Worm (Caenorhabditis elegans) whole organism, early embryonic: ENCODE results near the gene alg-1.

Experiments
- B0310.2 ChIP-seq: sonication (generic microtip); optimal IDR thresholded peaks from 2 replicates; lab custom pipeline; 2016; ENCODE audit warnings: mild to moderate bottlenecking, missing genetic modification characterization, missing compliant biosample characterization
- F13C5.2 ChIP-seq: sonication (generic microtip); optimal IDR thresholded peaks from 2 replicates; lab custom pipeline; 2017; ENCODE audit warnings: mild to moderate bottlenecking, missing genetic modification characterization, inconsistent platforms, missing compliant biosample characterization
- aly-1 ChIP-seq: sonication (generic microtip); optimal IDR thresholded peaks from 2 replicates; lab custom pipeline; 2016; ENCODE audit warnings: missing genetic modification characterization, missing compliant biosample characterization
- ama-1 ChIP-seq: fragments of 150-350 bp; optimal IDR thresholded peaks from 2 replicates; lab custom pipeline; 2014
- ceh-13 ChIP-seq: fragments of 200-800 bp; sonication (Bioruptor generic); optimal IDR thresholded peaks from 2 replicates; lab custom pipeline; 2018; ENCODE audit warnings: mild to moderate bottlenecking, missing genetic modification characterization, missing compliant biosample characterization
- ceh-36 ChIP-seq: sonication (generic microtip); optimal IDR thresholded peaks from 2 replicates; lab custom pipeline; 2016; ENCODE audit warnings: missing genetic modification characterization, inconsistent platforms, missing compliant biosample characterization
- ets-7 ChIP-seq: sonication (generic microtip); optimal IDR thresholded peaks from 2 replicates; lab custom pipeline; 2016; ENCODE audit warnings: missing genotype, missing genetic modification characterization, missing compliant biosample characterization
- flt-1 ChIP-seq: fragments of 200-800 bp; sonication (Bioruptor generic); IDR thresholded peaks from 2 replicates; pipeline ENCODE4 v1.3.6; 2022; ENCODE audit warnings: missing genetic modification characterization, missing compliant biosample characterization
- hmbx-1 ChIP-seq: sonication (generic microtip); optimal IDR thresholded peaks from 2 replicates; lab custom pipeline; 2016; ENCODE audit warnings: mild to moderate bottlenecking, missing genetic modification characterization, missing compliant biosample characterization
- hmg-4 ChIP-seq: fragments of 200-800 bp; sonication (Bioruptor generic); optimal IDR thresholded peaks from 2 replicates; lab custom pipeline; 2018; ENCODE audit warnings: mild to moderate bottlenecking, missing genetic modification characterization, missing compliant biosample characterization
- hnd-1 ChIP-seq: sonication (generic microtip); optimal IDR thresholded peaks from 2 replicates; lab custom pipeline; 2016; ENCODE audit warnings: missing genetic modification characterization, missing compliant biosample characterization
- pes-1 ChIP-seq: fragments of 200-800 bp; sonication (Bioruptor generic); IDR thresholded peaks from 2 replicates; pipeline ENCODE4 v1.3.6; 2022; ENCODE audit warnings: missing genetic modification reagents, missing genetic modification characterization, missing compliant biosample characterization
- scrt-1 ChIP-seq: fragments of 200-800 bp; sonication (Bioruptor generic); IDR thresholded peaks from 2 replicates; pipeline ENCODE4 v1.3.6; 2022; ENCODE audit warnings: missing genetic modification characterization, missing compliant biosample characterization
- sea-1 ChIP-seq: fragments of 200-800 bp; sonication (Bioruptor generic); conservative IDR thresholded peaks from 2 replicates; pipeline ENCODE4 v1.3.6; 2022; ENCODE audit warnings: missing genetic modification characterization, missing compliant biosample characterization
- tbx-11 ChIP-seq: fragments of 200-800 bp; sonication (Bioruptor generic); IDR thresholded peaks from 2 replicates; pipeline ENCODE4 v1.3.6; 2022; ENCODE audit warnings: missing genetic modification characterization, missing compliant biosample characterization
- tbx-37 ChIP-seq: fragments of 200-800 bp; sonication (Bioruptor generic); conservative IDR thresholded peaks from 2 replicates; pipeline ENCODE4 v1.3.6; 2022; ENCODE audit warnings: missing genetic modification reagents, missing genetic modification characterization, missing compliant biosample characterization
- tra-4 ChIP-seq: sonication (generic microtip); optimal IDR thresholded peaks from 2 replicates; lab custom pipeline; 2017; ENCODE audit warnings: missing genetic modification characterization, missing compliant biosample characterization

The alg-1 gene

DNA sequence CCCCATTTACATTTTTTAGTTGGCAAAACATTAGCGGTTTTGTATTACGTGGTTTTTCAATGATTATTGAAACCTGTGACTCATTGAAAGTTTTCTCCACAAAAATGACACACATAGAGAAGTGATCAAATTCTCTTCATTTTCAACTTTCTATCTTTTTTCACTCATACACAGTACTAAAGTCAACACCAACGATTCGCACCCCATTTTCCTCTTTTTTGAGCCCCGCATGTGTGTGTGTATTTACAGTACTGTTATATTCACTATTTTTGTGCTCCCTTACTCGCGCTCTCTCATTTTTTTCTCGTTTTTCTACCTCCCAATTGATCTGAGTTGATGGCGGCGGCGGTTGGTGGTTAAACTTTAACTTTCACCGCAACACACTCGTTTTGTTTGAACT lies 9.5 kb downstream of the alg-1 start:
- TF ChIP-seq B0310.2 (tag; lab: Kevin White, UChicago) (no peak), pes-1 (GFP tag; lab: Robert Waterston, UW) (no peak), hnd-1 (tag; lab: Kevin White, UChicago) (no peak)

DNA sequence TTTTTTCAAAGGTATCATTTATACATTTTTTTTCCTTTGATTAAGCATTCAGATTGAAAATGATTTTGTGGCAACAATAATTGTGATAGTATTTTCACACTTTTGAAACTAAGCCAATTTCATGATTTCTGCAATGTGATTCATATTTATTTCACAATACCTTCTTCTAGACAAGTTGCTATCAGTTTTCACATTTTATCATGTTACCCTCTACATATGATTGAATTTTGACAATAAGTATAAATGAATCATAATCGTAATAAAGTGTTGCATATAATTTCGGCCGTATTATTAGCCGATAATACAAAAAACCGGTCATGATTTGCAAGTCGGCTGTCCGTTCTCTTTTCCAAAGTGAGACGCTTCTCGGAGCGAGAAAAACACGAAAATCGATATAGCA lies 10.5 kb downstream of the alg-1 start:
- TF ChIP-seq sea-1 (GFP tag; lab: Robert Waterston, UW) (no peak), tra-4 (tag; lab: Kevin White, UChicago) (no peak)

- TF ChIP-seq tbx-37 (GFP tag; lab: Robert Waterston, UW) (no peak), ceh-13 (GFP tag; lab: Kevin White, UChicago) (no peak), tra-4 (tag; lab: Kevin White, UChicago) (no peak), aly-1 (no peak), ceh-36 (tag; lab: Kevin White, UChicago) (no peak), F13C5.2 (tag; lab: Kevin White, UChicago) (no peak), hmbx-1 (no peak), B0310.2 (tag; lab: Kevin White, UChicago) (no peak), flt-1 (GFP tag; lab: Robert Waterston, UW) (no peak), hmg-4 (no peak), hnd-1 (tag; lab: Kevin White, UChicago) (no peak), ets-7 (no peak)
These were observed 10.9 kb downstream of the alg-1 start, which contains the start of gene syx-2 for ce11 chrX:13959849-13960248. Gene syx-2 (plus strand): TSS chrX:13960149.

DNA sequence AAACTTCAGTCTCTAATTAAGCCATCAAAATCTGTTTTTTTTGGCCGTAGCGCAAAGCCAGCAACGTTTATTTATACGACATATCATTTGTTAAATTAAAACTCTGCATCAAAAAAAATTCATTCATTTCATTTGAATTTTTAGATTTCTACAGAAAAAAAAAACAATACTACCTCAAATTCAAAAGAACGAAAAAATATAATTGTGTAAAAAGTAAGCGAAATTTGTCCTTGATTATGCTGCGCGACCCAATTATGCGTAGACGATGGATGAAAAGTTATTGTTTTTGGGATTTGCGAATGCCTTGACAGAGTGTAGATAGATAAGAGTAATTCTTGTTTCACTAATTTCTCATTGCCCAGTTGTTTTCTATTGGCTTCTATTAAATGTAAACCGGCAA lies 14.3 kb downstream of the alg-1 start, which contains the start of gene F48F7.3:
Gene F48F7.3 (plus strand): TSS at position 301 of the 400 bp plus-strand sequence.
- no peak for TF ChIP-seq flt-1 (GFP tag; lab: Robert Waterston, UW)
- TF ChIP-seq pes-1 (GFP tag; lab: Robert Waterston, UW) = no peak
- no peak for TF ChIP-seq B0310.2 (tag; lab: Kevin White, UChicago)
- TF ChIP-seq F13C5.2 (tag; lab: Kevin White, UChicago) = no peak
- no peak for TF ChIP-seq hmg-4
- no peak for TF ChIP-seq hnd-1 (tag; lab: Kevin White, UChicago)
- no peak for TF ChIP-seq tbx-11 (GFP tag; lab: Robert Waterston, UW)
- TF ChIP-seq hmbx-1 = no peak
- no peak for TF ChIP-seq ama-1 (lab: Kevin White, UChicago)
- no peak for TF ChIP-seq tbx-37 (GFP tag; lab: Robert Waterston, UW)
- TF ChIP-seq scrt-1 (GFP tag; lab: Robert Waterston, UW) = no peak
- no peak for TF ChIP-seq tra-4 (tag; lab: Kevin White, UChicago)

- TF ChIP-seq sea-1 (GFP tag; lab: Robert Waterston, UW) (no peak), F13C5.2 (tag; lab: Kevin White, UChicago) (no peak), tbx-37 (GFP tag; lab: Robert Waterston, UW) (no peak), tra-4 (tag; lab: Kevin White, UChicago) (no peak), ets-7 (no peak)
These were observed 19.4 kb downstream of the alg-1 start, which contains the start of gene pqn-39 for ce11 chrX:13968292-13968691. Gene pqn-39 (minus strand): TSS chrX:13968676.

DNA sequence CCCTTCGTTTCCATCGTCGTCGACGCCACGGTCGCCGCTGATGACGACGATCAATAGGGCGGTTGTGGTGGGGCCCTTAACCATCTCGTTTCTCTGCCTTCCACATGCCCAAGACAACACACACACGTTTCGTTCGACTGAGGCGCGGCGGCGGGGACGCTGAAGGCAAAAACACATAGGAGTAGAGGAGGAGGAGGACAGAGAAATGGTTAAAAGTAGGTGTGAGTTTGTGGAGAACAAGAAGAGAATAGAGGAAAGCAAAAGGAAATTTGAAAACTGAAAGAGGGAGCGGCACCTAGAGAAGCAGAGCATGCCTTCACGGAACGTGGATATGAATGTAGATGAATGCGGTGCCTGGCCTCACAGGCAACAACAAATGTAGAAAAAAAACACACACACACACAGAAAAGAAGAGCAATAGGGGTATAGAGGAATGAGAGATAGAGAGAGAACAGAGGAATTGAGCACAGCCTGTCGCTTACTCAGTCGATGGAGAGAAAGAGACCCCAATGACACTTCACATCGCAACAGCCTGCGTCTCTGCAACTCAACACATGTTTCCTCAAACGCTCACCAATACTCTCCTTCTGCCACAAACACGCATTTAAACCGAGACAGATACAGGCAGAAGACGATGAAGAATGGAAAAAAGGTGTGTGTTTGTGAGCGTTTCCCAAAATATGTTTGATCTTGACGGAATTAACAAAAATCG lies 20.5 kb downstream of the alg-1 start:
- TF ChIP-seq hnd-1 (tag; lab: Kevin White, UChicago) (no peak), tbx-37 (GFP tag; lab: Robert Waterston, UW) (0 out of 2 replicates have a peak, but pooled peaks have one; percentile 7), hmg-4 (peak; percentile 74)

DNA sequence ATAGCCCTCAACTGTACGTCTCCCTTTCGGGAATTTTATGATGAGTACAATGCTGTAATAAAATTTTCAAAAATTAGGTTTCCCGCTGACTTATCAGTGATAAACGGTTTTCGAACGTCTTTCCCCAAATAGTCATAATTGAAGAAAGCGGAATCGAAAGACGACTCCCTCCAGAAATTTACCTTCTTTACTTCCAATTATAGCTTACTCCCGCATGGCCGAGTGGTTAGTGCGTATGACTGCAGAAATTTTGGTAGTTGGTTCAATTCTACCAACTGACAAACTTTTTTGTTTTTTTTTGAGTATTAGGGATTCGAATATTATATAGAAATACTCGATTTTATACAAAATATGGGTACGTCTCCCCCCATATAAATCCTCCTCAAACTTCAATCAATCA lies 24.2 kb downstream of the alg-1 start:
- TF ChIP-seq flt-1 (GFP tag; lab: Robert Waterston, UW) (0 out of 2 replicates have a peak, but pooled peaks have one; percentile 4), pes-1 (GFP tag; lab: Robert Waterston, UW) (peak; percentile 15; the same call in 1 of the 2 replicates), sea-1 (GFP tag; lab: Robert Waterston, UW) (0 out of 2 replicates have a peak, but pooled peaks have one; percentile 7), tbx-37 (GFP tag; lab: Robert Waterston, UW) (0 out of 2 replicates have a peak, but pooled peaks have one; percentile 34)

ce11 chrX:13973769-13974168 lies 24.9 kb downstream of the alg-1 start:
- no peak for TF ChIP-seq tbx-11 (GFP tag; lab: Robert Waterston, UW)
- TF ChIP-seq hmg-4 = no peak
- TF ChIP-seq ceh-36 (tag; lab: Kevin White, UChicago) = no peak
- TF ChIP-seq ets-7 = no peak
- no peak for TF ChIP-seq flt-1 (GFP tag; lab: Robert Waterston, UW)

DNA sequence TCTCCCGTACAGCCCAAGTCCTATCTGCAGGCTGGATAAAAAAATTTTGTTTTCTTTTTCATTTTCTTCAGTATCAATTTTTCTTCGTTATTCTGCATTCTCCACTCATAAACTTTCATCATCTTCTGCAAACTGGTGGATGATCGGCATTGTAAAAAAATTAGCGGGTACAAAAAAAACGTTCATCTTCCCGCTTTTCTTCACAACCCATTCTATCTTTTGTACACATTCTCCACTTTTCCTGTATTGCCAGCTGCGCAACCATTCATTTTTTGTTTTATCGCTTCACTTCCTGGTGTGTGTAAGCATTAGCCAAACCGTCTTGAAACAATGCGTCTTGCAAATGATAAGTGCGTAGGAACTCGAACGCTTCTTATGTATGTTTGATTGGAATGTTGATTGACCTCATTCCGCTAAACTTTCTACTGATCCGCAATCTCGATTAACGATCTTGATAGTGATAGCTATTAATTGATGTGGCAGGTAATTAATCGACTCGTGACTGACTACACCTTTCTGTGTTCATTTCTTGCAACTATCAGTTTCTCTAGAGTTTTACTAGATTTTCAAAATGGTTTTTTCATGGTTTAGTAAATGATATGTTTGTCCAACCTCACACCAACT lies 25.6 kb downstream of the alg-1 start:
- TF ChIP-seq sea-1 (GFP tag; lab: Robert Waterston, UW) = no peak
- TF ChIP-seq ets-7 = no peak
- no peak for TF ChIP-seq ceh-36 (tag; lab: Kevin White, UChicago)
- no peak for TF ChIP-seq tbx-11 (GFP tag; lab: Robert Waterston, UW)
- TF ChIP-seq tra-4 (tag; lab: Kevin White, UChicago) = no peak
- TF ChIP-seq tbx-37 (GFP tag; lab: Robert Waterston, UW) = no peak
- no peak for TF ChIP-seq hnd-1 (tag; lab: Kevin White, UChicago)
